Worm (Caenorhabditis elegans): ENCODE data around the gene cat-2.

DNA sequence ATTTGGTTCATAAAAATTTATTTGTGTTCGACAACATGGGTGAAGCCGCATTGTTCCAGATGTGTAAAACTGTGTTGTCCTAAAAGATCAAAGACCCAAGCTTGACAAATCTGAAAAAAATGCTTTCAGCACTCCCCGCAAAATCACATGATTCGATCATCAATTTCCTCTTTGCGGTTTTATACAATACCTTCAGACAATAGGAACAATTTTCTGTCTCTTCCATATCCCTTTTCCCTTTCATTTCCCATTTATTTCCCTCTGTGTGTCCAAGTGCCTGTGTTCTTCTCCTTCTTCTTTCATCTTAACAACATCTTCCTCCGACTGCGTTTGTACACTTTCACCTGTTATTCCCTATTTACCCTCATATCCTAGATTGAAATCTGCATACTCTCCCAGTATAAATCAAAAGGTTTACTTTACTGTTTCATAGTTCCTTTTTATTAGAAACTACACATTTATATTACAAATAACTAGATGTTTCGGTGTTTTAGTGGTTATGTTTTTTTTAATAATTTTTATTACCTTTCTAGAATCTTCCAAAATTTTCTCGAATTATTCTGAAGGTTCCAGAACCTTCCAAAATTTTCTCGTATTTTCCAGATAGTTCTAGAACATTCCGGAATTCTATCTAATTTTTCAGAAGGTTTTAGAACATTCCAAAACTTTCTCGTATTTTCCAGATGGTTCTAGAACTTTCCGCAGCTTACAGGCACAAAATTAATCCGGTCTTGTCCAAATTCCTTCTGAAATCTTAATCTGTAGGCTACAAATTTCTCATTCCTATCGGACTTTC is 43.6 kb downstream of the cat-2 start, which contains the start of gene K01A2.5:
- TF ChIP-seq pqm-1 (tag; optimal IDR thresholded peaks at IDR 0.05) = no peak
- no peak for TF ChIP-seq hlh-4 (tag; optimal IDR thresholded peaks at IDR 0.05)
- no peak for TF ChIP-seq ztf-4 (tag; optimal IDR thresholded peaks at IDR 0.05)

Data from whole organism, L1 larva.